Worm (Caenorhabditis elegans): ENCODE results near the gene npp-19.

ce11 chrII:10800209-10800608 lies 1.9 kb upstream of the npp-19 start:
- TF ChIP-seq fos-1 (tag; optimal IDR thresholded peaks at IDR 0.05) (no peak), nhr-12 (tag; optimal IDR thresholded peaks at IDR 0.05) (no peak), pqm-1 (tag; optimal IDR thresholded peaks at IDR 0.05) (no peak), mdl-1 (tag; optimal IDR thresholded peaks at IDR 0.05) (no peak), zag-1 (tag; optimal IDR thresholded peaks at IDR 0.05) (no peak), snpc-4 (tag; optimal IDR thresholded peaks at IDR 0.05) (no peak), F16B12.6 (tag; optimal IDR thresholded peaks at IDR 0.05) (no peak), nhr-76 (tag; optimal IDR thresholded peaks at IDR 0.05) (no peak), blmp-1 (tag; optimal IDR thresholded peaks at IDR 0.05) (no peak), nhr-28 (tag; optimal IDR thresholded peaks at IDR 0.05) (no peak)
